Fruit fly (Drosophila melanogaster) Kc167 (cell line): ENCODE data around the gene Plp.

Experiments
- Myc ChIP-seq: fragments of >200 bp; optimal IDR thresholded peaks from 2 replicates; lab custom pipeline; 2017; ENCODE audit warnings: missing external identifiers
- Sin3A ChIP-seq: fragments of >200 bp; optimal IDR thresholded peaks from 2 replicates; lab custom pipeline; 2018; ENCODE audit warnings: missing external identifiers
- h ChIP-seq: fragments of >200 bp; optimal IDR thresholded peaks from 3 replicates; lab custom pipeline; 2018; ENCODE audit warnings: missing external identifiers
- insv ChIP-seq: fragments of >200 bp; optimal IDR thresholded peaks from 3 replicates; lab custom pipeline; 2018; ENCODE audit warnings: missing external identifiers
- psq ChIP-seq: fragments of >200 bp; optimal IDR thresholded peaks from 2 replicates; lab custom pipeline; 2017; ENCODE audit warnings: missing external identifiers
- ttk ChIP-seq: sonication (Bioruptor generic); optimal IDR thresholded peaks from 2 replicates; lab custom pipeline; 2017; ENCODE audit warnings: missing external identifiers

dm6 chr3L:15078347-15078746 lies 16.2 kb downstream of the Plp start, which contains the start of gene Or71a:
- TF ChIP-seq psq (lab: Kevin White, UChicago) (no peak), h (no peak), insv (lab: Kevin White, UChicago) (no peak), Sin3A (lab: Kevin White, UChicago) (no peak), ttk (no peak), Myc (lab: Kevin White, UChicago) (no peak)
